Fruit fly (Drosophila melanogaster) whole organism, embryonic: ENCODE results near the gene CG18661.

Experiments used
- Atf-2 ChIP-seq: fragments of 200-800 bp; sonication (Bioruptor generic); optimal IDR thresholded peaks from 2 replicates; lab custom pipeline; 2016; ENCODE audit warnings: missing biosample characterization, missing genetic modification characterization
- CG10431 ChIP-seq: fragments of 200-800 bp; sonication (Bioruptor generic); optimal IDR thresholded peaks from 3 replicates; lab custom pipeline; 2018; ENCODE audit warnings: missing biosample characterization, mild to moderate bottlenecking, missing genetic modification characterization
- CG11398 ChIP-seq: fragments of 200-800 bp; sonication (Bioruptor generic); optimal IDR thresholded peaks from 2 replicates; lab custom pipeline; 2016; ENCODE audit warnings: missing biosample characterization, missing genetic modification characterization
- CG11504 ChIP-seq: fragments of 200-800 bp; sonication (Bioruptor generic); optimal IDR thresholded peaks from 3 replicates; lab custom pipeline; 2019; ENCODE audit warnings: missing biosample characterization, mild to moderate bottlenecking, missing genetic modification characterization, moderate library complexity
- CG1529 ChIP-seq: fragments of 200-800 bp; sonication (Bioruptor generic); optimal IDR thresholded peaks from 3 replicates; lab custom pipeline; 2018; ENCODE audit warnings: missing biosample characterization, missing genetic modification characterization
- CG17912 ChIP-seq: fragments of 200-800 bp; sonication (Bioruptor generic); optimal IDR thresholded peaks from 2 replicates; lab custom pipeline; 2018; ENCODE audit warnings: missing biosample characterization, mild to moderate bottlenecking, missing genetic modification characterization
- CG1792 ChIP-seq: fragments of 200-800 bp; sonication (Bioruptor generic); optimal IDR thresholded peaks from 2 replicates; lab custom pipeline; 2016; ENCODE audit warnings: missing biosample characterization, missing genetic modification characterization
- CG2202 ChIP-seq: fragments of 200-800 bp; sonication (Bioruptor generic); optimal IDR thresholded peaks from 2 replicates; lab custom pipeline; 2018; ENCODE audit warnings: missing biosample characterization, mild to moderate bottlenecking, missing genetic modification characterization
- CG31224 ChIP-seq: fragments of 200-800 bp; sonication (Bioruptor generic); IDR thresholded peaks from 2 replicates; pipeline ENCODE4 v1.3.6; 2022; ENCODE audit warnings: missing biosample characterization, missing genetic modification characterization
- CG32532 ChIP-seq: fragments of 200-800 bp; sonication (Bioruptor generic); IDR thresholded peaks from 2 replicates; pipeline ENCODE4 v1.3.6; 2022; ENCODE audit warnings: missing biosample characterization, missing genetic modification characterization
- CG32767 ChIP-seq: fragments of 200-800 bp; sonication (Bioruptor generic); IDR thresholded peaks from 2 replicates; pipeline ENCODE4 v1.3.6; 2022; ENCODE audit warnings: missing biosample characterization, missing genetic modification characterization
- CG3726 ChIP-seq: fragments of 200-800 bp; sonication (Bioruptor generic); IDR thresholded peaks from 3 replicates; pipeline ENCODE4, ENCODE4 v1.3.6; 2022; ENCODE audit warnings: missing biosample characterization, missing genetic modification characterization
- CG4617 ChIP-seq: fragments of 200-800 bp; sonication (Bioruptor generic); optimal IDR thresholded peaks from 3 replicates; lab custom pipeline; 2016; ENCODE audit warnings: missing biosample characterization, missing genetic modification characterization, borderline replicate concordance
- CG8281 ChIP-seq: fragments of 200-800 bp; sonication (Bioruptor generic); optimal IDR thresholded peaks from 2 replicates; lab custom pipeline; 2018; ENCODE audit warnings: missing biosample characterization, mild to moderate bottlenecking, missing genetic modification characterization, moderate library complexity
- CG9609 ChIP-seq: fragments of 200-800 bp; sonication (Bioruptor generic); optimal IDR thresholded peaks from 3 replicates; lab custom pipeline; 2016; ENCODE audit warnings: missing biosample characterization, missing genetic modification characterization
- CG9876 ChIP-seq: fragments of 200-800 bp; sonication (Bioruptor generic); optimal IDR thresholded peaks from 2 replicates; lab custom pipeline; 2016; ENCODE audit warnings: missing biosample characterization, missing genetic modification characterization
- CTCF ChIP-seq: fragments of 200-800 bp; sonication (Bioruptor generic); optimal IDR thresholded peaks from 2 replicates; lab custom pipeline; 2017; ENCODE audit warnings: missing biosample characterization, mild to moderate bottlenecking, missing genetic modification characterization, moderate library complexity
- Dad ChIP-seq: fragments of 200-800 bp; sonication (Bioruptor generic); optimal IDR thresholded peaks from 3 replicates; lab custom pipeline; 2016; ENCODE audit warnings: missing biosample characterization, missing genetic modification characterization
- Dfd ChIP-seq, 2 experiments: fragments of >200 bp; optimal IDR thresholded peaks; 2 replicates each; lab custom pipeline; 2017; ENCODE audit warnings: missing biosample characterization in 2 of 2, missing genetic modification characterization in 2 of 2
- E2f1 ChIP-seq: fragments of 200-800 bp; sonication (Bioruptor generic); IDR thresholded peaks from 2 replicates; pipeline ENCODE4 v1.3.6; 2022; ENCODE audit warnings: missing biosample characterization, missing genetic modification characterization
- E2f2 ChIP-seq: fragments of 200-800 bp; sonication (Bioruptor generic); IDR thresholded peaks from 2 replicates; pipeline ENCODE4 v1.3.6; 2022; ENCODE audit warnings: missing biosample characterization, missing genetic modification characterization
- Elba2 ChIP-seq: fragments of 200-800 bp; sonication (Bioruptor generic); optimal IDR thresholded peaks from 3 replicates; lab custom pipeline; 2016; ENCODE audit warnings: missing biosample characterization, missing genetic modification characterization
- Hr3 ChIP-seq: fragments of 200-800 bp; sonication (Bioruptor generic); optimal IDR thresholded peaks from 3 replicates; lab custom pipeline; 2016; ENCODE audit warnings: missing biosample characterization, missing genetic modification characterization
- MESR4 ChIP-seq: fragments of 200-800 bp; sonication (Bioruptor generic); optimal IDR thresholded peaks from 2 replicates; lab custom pipeline; 2018; ENCODE audit warnings: missing biosample characterization, mild to moderate bottlenecking, missing genetic modification characterization, moderate library complexity
- Mrtf ChIP-seq: fragments of 200-800 bp; sonication (Bioruptor generic); IDR thresholded peaks from 3 replicates; pipeline ENCODE4 v1.3.6; 2022; ENCODE audit warnings: missing biosample characterization, missing genetic modification characterization
- NC2β ChIP-seq: fragments of 200-800 bp; sonication (Bioruptor generic); optimal IDR thresholded peaks from 2 replicates; lab custom pipeline; 2016; ENCODE audit warnings: missing biosample characterization, missing genetic modification characterization
- Pdp1 ChIP-seq, 2 experiments: fragments of 200-800 bp; sonication (Bioruptor generic); optimal IDR thresholded peaks; 3 replicates each; lab custom pipeline; 2016; ENCODE audit warnings: missing biosample characterization in 2 of 2, missing genetic modification characterization in 2 of 2, mild to moderate bottlenecking in 1 of 2, moderate library complexity in 1 of 2
- Scr ChIP-seq: fragments of 200-800 bp; sonication (Bioruptor generic); IDR thresholded peaks from 2 replicates; pipeline ENCODE4 v1.3.6; 2022; ENCODE audit warnings: missing biosample characterization, missing genetic modification characterization; ENCODE audit not compliant: partially characterized antibody
- Vsx1 ChIP-seq: fragments of 200-800 bp; sonication (Bioruptor generic); optimal IDR thresholded peaks from 2 replicates; lab custom pipeline; 2017; ENCODE audit warnings: missing biosample characterization, mild to moderate bottlenecking, missing genetic modification characterization, missing genetic modification reagents
- ase ChIP-seq: fragments of 200-800 bp; sonication (Bioruptor generic); IDR thresholded peaks from 3 replicates; pipeline ENCODE4 v1.3.6; 2022; ENCODE audit warnings: missing biosample characterization, missing genetic modification characterization
- bab2 ChIP-seq: fragments of 200-800 bp; sonication (Bioruptor generic); optimal IDR thresholded peaks from 2 replicates; lab custom pipeline; 2016; ENCODE audit warnings: missing biosample characterization, missing genetic modification characterization
- chif ChIP-seq, 2 experiments: fragments of 200-800 bp; sonication (Bioruptor generic); optimal IDR thresholded peaks; 3 replicates each; lab custom pipeline; 2016; ENCODE audit warnings: missing biosample characterization in 2 of 2, missing genetic modification characterization in 2 of 2
- chm ChIP-seq: fragments of 200-800 bp; sonication (Bioruptor generic); IDR thresholded peaks from 2 replicates; pipeline ENCODE4 v1.3.6; 2022; ENCODE audit warnings: missing biosample characterization, missing genetic modification characterization
- crp ChIP-seq, 2 experiments: fragments of 200-800 bp; sonication (Bioruptor generic); optimal IDR thresholded peaks; 2 replicates in 1 of 2; 3 replicates in 1 of 2; lab custom pipeline; 2017; ENCODE audit warnings: missing biosample characterization in 2 of 2, missing genetic modification characterization in 2 of 2, mild to moderate bottlenecking in 1 of 2, moderate library complexity in 1 of 2
- danr ChIP-seq: fragments of 200-800 bp; sonication (Bioruptor generic); IDR thresholded peaks from 2 replicates; pipeline ENCODE4 v1.3.6; 2022; ENCODE audit warnings: missing biosample characterization, missing genetic modification characterization
- esg ChIP-seq: fragments of 200-800 bp; sonication (Bioruptor generic); conservative IDR thresholded peaks from 2 replicates; pipeline ENCODE4 v1.3.6; 2022; ENCODE audit warnings: missing biosample characterization, missing genetic modification characterization
- gsb ChIP-seq: fragments of 200-800 bp; sonication (Bioruptor generic); IDR thresholded peaks from 2 replicates; pipeline ENCODE4 v1.3.6; 2022; ENCODE audit warnings: missing biosample characterization, missing genetic modification characterization
- h ChIP-seq: fragments of >200 bp; optimal IDR thresholded peaks from 2 replicates; lab custom pipeline; 2017
- inv ChIP-seq: fragments of 200-800 bp; sonication (Bioruptor generic); IDR thresholded peaks from 2 replicates; pipeline ENCODE4 v1.3.6; 2022; ENCODE audit warnings: missing biosample characterization, missing genetic modification characterization; ENCODE audit not compliant: partially characterized antibody
- kah ChIP-seq: fragments of 200-800 bp; sonication (Bioruptor generic); optimal IDR thresholded peaks from 2 replicates; lab custom pipeline; 2018; ENCODE audit warnings: missing biosample characterization, mild to moderate bottlenecking, missing genetic modification characterization
- knrl ChIP-seq: fragments of 200-800 bp; sonication (Bioruptor generic); IDR thresholded peaks from 3 replicates; pipeline ENCODE4 v1.3.6; 2022; ENCODE audit warnings: missing biosample characterization, missing genetic modification characterization; ENCODE audit not compliant: partially characterized antibody
- lbe ChIP-seq: fragments of 200-800 bp; sonication (Bioruptor generic); optimal IDR thresholded peaks from 2 replicates; lab custom pipeline; 2016; ENCODE audit warnings: missing biosample characterization, mild to moderate bottlenecking, missing genetic modification characterization
- nerfin-1 ChIP-seq: fragments of 200-800 bp; sonication (Bioruptor generic); optimal IDR thresholded peaks from 3 replicates; lab custom pipeline; 2019; ENCODE audit warnings: missing biosample characterization, mild to moderate bottlenecking, missing genetic modification characterization, moderate library complexity
- pho ChIP-seq: fragments of 200-800 bp; sonication (Bioruptor generic); optimal IDR thresholded peaks from 2 replicates; lab custom pipeline; 2016; ENCODE audit warnings: missing biosample characterization, missing genetic modification characterization
- pum ChIP-seq: fragments of 200-800 bp; sonication (Bioruptor generic); optimal IDR thresholded peaks from 2 replicates; lab custom pipeline; 2016; ENCODE audit warnings: missing biosample characterization, missing genetic modification characterization
- slbo ChIP-seq: fragments of 200-800 bp; sonication (Bioruptor generic); IDR thresholded peaks from 2 replicates; pipeline ENCODE4 v1.3.6; 2022; ENCODE audit warnings: missing biosample characterization, missing genetic modification characterization
- stwl ChIP-seq: fragments of 200-800 bp; sonication (Bioruptor generic); optimal IDR thresholded peaks from 3 replicates; lab custom pipeline; 2018; ENCODE audit warnings: missing biosample characterization, mild to moderate bottlenecking, missing genetic modification characterization, moderate library complexity
- sug ChIP-seq: fragments of 200-800 bp; optimal IDR thresholded peaks from 2 replicates; lab custom pipeline; 2019; ENCODE audit warnings: missing biosample characterization, mild to moderate bottlenecking, missing genetic modification characterization, moderate library complexity
- unpg ChIP-seq: fragments of 200-800 bp; sonication (Bioruptor generic); optimal IDR thresholded peaks from 3 replicates; lab custom pipeline; 2018; ENCODE audit warnings: missing biosample characterization, mild to moderate bottlenecking, missing genetic modification characterization, moderate library complexity
- yki ChIP-seq: fragments of >200 bp; optimal IDR thresholded peaks from 3 replicates; lab custom pipeline; 2018

The CG18661 gene

dm6 chr2L:8952194-8953037, 45.0 kb upstream of the CG18661 start (continued):
- TF ChIP-seq NC2β (GFP tag; lab: Kevin White, UChicago) = peak; percentile 42
- TF ChIP-seq unpg (GFP tag; lab: Kevin White, UChicago) = peak; percentile 42
- no peak for TF ChIP-seq yki
- TF ChIP-seq sug (tag; lab: Kevin White, UChicago) = peak; percentile 54
- no peak; the same call in 2 of the 3 replicates for TF ChIP-seq knrl (GFP tag; lab: Robert Waterston, UW)
- no peak for TF ChIP-seq CG1792 (GFP tag; lab: Kevin White, UChicago)
- TF ChIP-seq CG11504 (tag; lab: Kevin White, UChicago) = peak; percentile 36
- no peak for TF ChIP-seq Dad (GFP tag; lab: Kevin White, UChicago)
- TF ChIP-seq CG32767 (GFP tag; lab: Robert Waterston, UW) = no peak
- TF ChIP-seq CG8281 = no peak
- TF ChIP-seq stwl (tag; lab: Kevin White, UChicago) = peak; percentile 87
- TF ChIP-seq gsb (GFP tag; lab: Robert Waterston, UW) = no peak
- peak; percentile 34; the same call in 1 of the 2 replicates for TF ChIP-seq E2f1 (GFP tag; lab: Robert Waterston, UW)
- no peak for TF ChIP-seq CG1529 (GFP tag; lab: Kevin White, UChicago)
- no peak; the same call in 1 of the 2 replicates for TF ChIP-seq esg
- peak in 1 of 2 experiments; percentile 52 for TF ChIP-seq chif (GFP tag; optimal IDR thresholded peaks at IDR 0.05; lab: Kevin White, UChicago)
- TF ChIP-seq kah = no peak
- TF ChIP-seq CTCF (GFP tag; lab: Kevin White, UChicago) = peak; percentile 76
- TF ChIP-seq Hr3 (GFP tag; lab: Kevin White, UChicago) = peak; percentile 48
- TF ChIP-seq Pdp1 (GFP tag; optimal IDR thresholded peaks at IDR 0.05; lab: Kevin White, UChicago) = peak; percentile 7 to 25
- TF ChIP-seq Atf-2 (GFP tag; lab: Kevin White, UChicago) = no peak
- TF ChIP-seq lbe (GFP tag; lab: Kevin White, UChicago) = no peak
- TF ChIP-seq crp (GFP tag; optimal IDR thresholded peaks at IDR 0.05; lab: Kevin White, UChicago) = no peak
- TF ChIP-seq CG2202 (tag; lab: Kevin White, UChicago) = peak; percentile 27
- no peak for TF ChIP-seq pho (GFP tag; lab: Kevin White, UChicago)
- TF ChIP-seq CG9609 = peak; percentile 46
- peak; percentile 12 for TF ChIP-seq CG11398 (GFP tag; lab: Kevin White, UChicago)
- no peak for TF ChIP-seq Vsx1 (GFP tag; lab: Kevin White, UChicago)
- peak; percentile 40 for TF ChIP-seq bab2 (GFP tag; lab: Kevin White, UChicago)
- no peak for TF ChIP-seq MESR4 (GFP tag; lab: Kevin White, UChicago)
- TF ChIP-seq CG10431 (GFP tag; lab: Kevin White, UChicago) = no peak
- no peak for TF ChIP-seq Dfd (GFP tag; optimal IDR thresholded peaks at IDR 0.05; lab: Kevin White, UChicago)
- 0 out of 2 replicates have a peak, but pooled peaks have one; percentile 36 for TF ChIP-seq CG31224 (GFP tag; lab: Robert Waterston, UW)
- TF ChIP-seq ase = peak; percentile 46; the same call in 1 of the 3 replicates
- no peak for TF ChIP-seq CG4617
- TF ChIP-seq Elba2 (GFP tag; lab: Kevin White, UChicago) = peak; percentile 26
- TF ChIP-seq CG32532 (GFP tag; lab: Robert Waterston, UW) = peak; percentile 70
- TF ChIP-seq h = no peak
- no peak for TF ChIP-seq CG17912 (GFP tag; lab: Kevin White, UChicago)
- 0 out of 2 replicates have a peak, but pooled peaks have one; percentile 17 for TF ChIP-seq chm (GFP tag; lab: Robert Waterston, UW)
- TF ChIP-seq inv (GFP tag; lab: Robert Waterston, UW) = no peak
- TF ChIP-seq nerfin-1 (tag; lab: Kevin White, UChicago) = no peak
- peak; percentile 36 for TF ChIP-seq pum (GFP tag; lab: Kevin White, UChicago)
- peak; percentile 49; the same call in 1 of the 3 replicates for TF ChIP-seq Mrtf (GFP tag; lab: Robert Waterston, UW)
- TF ChIP-seq CG9876 (GFP tag; lab: Kevin White, UChicago) = peak; percentile 39
- peak; percentile 71 for TF ChIP-seq slbo (GFP tag; lab: Robert Waterston, UW)
- TF ChIP-seq danr = peak; percentile 35; the same call in 1 of the 2 replicates
- peak; percentile 58 for TF ChIP-seq E2f2
- no peak for TF ChIP-seq CG3726 (GFP tag; lab: Robert Waterston, UW)
- TF ChIP-seq Scr (GFP tag; lab: Robert Waterston, UW) = peak; percentile 51; the same call in 1 of the 2 replicates
